Worm (Caenorhabditis elegans) whole organism, L4/young adult: ENCODE results near the gene srg-4.

ENCODE experiments used
- W03F9.2 ChIP-seq: fragments of 150-350 bp; optimal IDR thresholded peaks from 2 replicates; lab custom pipeline; 2014; ENCODE audit warnings: missing biosample characterization, missing genetic modification characterization
- him-1 ChIP-seq: sonication (generic microtip); optimal IDR thresholded peaks from 2 replicates; lab custom pipeline; 2016; ENCODE audit warnings: missing genotype, missing genetic modification reagents, missing genetic modification characterization, missing compliant biosample characterization

DNA sequence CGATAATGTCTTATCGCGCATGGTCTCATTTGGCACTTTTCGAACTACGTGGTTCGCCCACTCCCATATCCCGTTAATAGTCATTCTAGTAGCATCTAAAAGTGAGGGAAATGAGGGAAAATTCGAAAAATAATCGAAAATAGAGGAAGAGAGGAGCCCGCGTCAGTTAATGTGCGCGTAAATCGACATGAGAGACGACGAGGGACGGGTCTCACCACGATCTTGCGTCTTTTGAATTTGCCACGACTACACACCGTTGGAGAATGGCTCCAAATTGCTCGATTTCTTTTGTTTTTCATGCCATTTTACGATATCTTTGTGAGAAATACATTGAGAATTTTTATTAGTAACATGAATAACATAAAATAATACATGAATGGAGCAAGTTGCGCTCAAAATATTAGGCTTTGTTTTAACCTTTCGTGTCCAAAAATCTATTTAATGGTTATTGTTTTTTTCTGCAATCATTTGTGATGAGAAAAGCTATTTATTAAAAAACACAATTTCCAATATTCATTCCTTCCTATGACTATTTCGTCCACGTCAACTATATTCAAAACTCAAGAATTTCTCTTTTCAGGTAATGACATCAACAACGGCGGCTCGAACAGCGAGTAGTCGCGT, 13.7 kb downstream of the srg-4 start, which contains the start of the genes gen-1 and stt-3:
- TF ChIP-seq him-1 (tag; lab: Kevin White, UChicago) (no peak), W03F9.2 (tag; lab: Kevin White, UChicago) (no peak)
